Worm (Caenorhabditis elegans): Measurements from ENCODE around the gene C35A5.5.

DNA sequence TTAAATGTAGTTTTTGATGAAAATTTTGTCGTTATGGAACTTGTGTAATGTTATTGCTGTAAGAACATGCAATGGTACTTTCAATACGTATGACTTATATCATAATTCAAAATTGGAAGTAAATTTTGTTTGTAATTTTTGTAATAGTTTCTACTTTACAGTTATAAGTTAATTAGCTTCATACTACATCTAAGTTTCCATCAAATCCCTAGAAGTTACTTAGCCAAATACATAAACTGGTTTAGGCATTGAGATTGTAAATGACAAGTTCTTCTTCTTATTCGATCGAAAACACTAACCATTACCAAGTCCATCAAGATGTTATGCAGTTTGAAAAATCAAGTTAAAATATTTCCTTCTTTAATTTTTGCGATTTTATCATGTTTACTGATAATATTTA lies 44.1 kb downstream of the C35A5.5 start, which contains the start of gene F32G8.2:
- TF ChIP-seq him-1 (tag; optimal IDR thresholded peaks at IDR 0.05) = no peak
- no peak for TF ChIP-seq dao-5 (tag; optimal IDR thresholded peaks at IDR 0.05)
- TF ChIP-seq W03F9.2 (tag; optimal IDR thresholded peaks at IDR 0.05) = no peak
